Worm (Caenorhabditis elegans) whole organism, midembryonic: ENCODE results near the gene aass-1.

ENCODE experiments used
- flt-1 ChIP-seq: fragments of 200-800 bp; sonication (Bioruptor generic); IDR thresholded peaks from 2 replicates; pipeline ENCODE4 v1.3.6; 2022; ENCODE audit warnings: missing genetic modification characterization, missing compliant biosample characterization
- klf-2 ChIP-seq: fragments of 200-800 bp; sonication (Bioruptor generic); conservative IDR thresholded peaks from 2 replicates; pipeline ENCODE4 v1.3.6; 2022; ENCODE audit warnings: missing genetic modification reagents, missing genetic modification characterization, missing compliant biosample characterization
- med-1 ChIP-seq: sonication (generic microtip); optimal IDR thresholded peaks from 2 replicates; lab custom pipeline; 2017; ENCODE audit warnings: missing genetic modification characterization, mild to moderate bottlenecking, missing compliant biosample characterization, antibody characterized with exemption, missing genetic modification reagents; ENCODE audit not compliant: insufficient read depth
- ref-1 ChIP-seq: fragments of 200-800 bp; sonication (Bioruptor generic); conservative IDR thresholded peaks from 2 replicates; pipeline ENCODE4 v1.3.6; 2022; ENCODE audit warnings: missing genetic modification reagents, missing genetic modification characterization, missing compliant biosample characterization
- ztf-29 ChIP-seq: fragments of 200-800 bp; sonication (Bioruptor generic); IDR thresholded peaks from 2 replicates; pipeline ENCODE4 v1.3.6; 2022; ENCODE audit warnings: missing genetic modification reagents, missing genetic modification characterization, missing compliant biosample characterization

- TF ChIP-seq flt-1 (GFP tag; lab: Robert Waterston, UW) (no peak), ztf-29 (GFP tag; lab: Robert Waterston, UW) (no peak), klf-2 (GFP tag; lab: Robert Waterston, UW) (no peak), med-1 (GFP tag; lab: Kevin White, UChicago) (no peak), ref-1 (GFP tag; lab: Robert Waterston, UW) (no peak)
These were observed 37.1 kb upstream of the aass-1 start, which contains the start of gene Y38C1AA.1 for ce11 chrIV:207885-208284.
